Worm (Caenorhabditis elegans): ENCODE measurements around the gene C05D11.13.

Gene C05D11.13

ce11 chrIII:6420201-6420600 lies 24.2 kb downstream of the C05D11.13 start:
- TF ChIP-seq bed-3 (GFP tag; optimal IDR thresholded peaks at IDR 0.05) = no peak
- peak; percentile 10 for TF ChIP-seq hlh-1 (tag; optimal IDR thresholded peaks at IDR 0.05)

- TF ChIP-seq elt-1 (tag; optimal IDR thresholded peaks at IDR 0.05; ENCODE audit: borderline replicate concordance, insufficient read depth) (no peak), hlh-1 (tag; optimal IDR thresholded peaks at IDR 0.05) (no peak), flh-1 (GFP tag; optimal IDR thresholded peaks at IDR 0.05) (no peak), pha-4 (tag; optimal IDR thresholded peaks at IDR 0.05) (no peak), unc-39 (tag; optimal IDR thresholded peaks at IDR 0.05) (no peak), M03D4.4 (tag; optimal IDR thresholded peaks at IDR 0.05) (no peak), ztf-11 (tag; optimal IDR thresholded peaks at IDR 0.05) (no peak), ceh-39 (tag; optimal IDR thresholded peaks at IDR 0.05) (no peak), zip-8 (tag; optimal IDR thresholded peaks at IDR 0.05) (no peak), unc-120 (tag; optimal IDR thresholded peaks at IDR 0.05; ENCODE audit: poor library complexity, severe bottlenecking) (no peak), lin-13 (tag; optimal IDR thresholded peaks at IDR 0.05) (no peak)
These were observed 24.9 kb downstream of the C05D11.13 start, which contains the start of gene atgl-1 for ce11 chrIII:6419409-6419944. Gene atgl-1 (minus strand): TSS chrIII:6419459.

ce11 chrIII:6418254-6418653 lies 26.1 kb downstream of the C05D11.13 start:
- no peak for TF ChIP-seq unc-120 (tag; optimal IDR thresholded peaks at IDR 0.05; ENCODE audit: poor library complexity, severe bottlenecking)
- no peak for TF ChIP-seq hlh-1 (tag; optimal IDR thresholded peaks at IDR 0.05)
- no peak for TF ChIP-seq mab-5 (tag; optimal IDR thresholded peaks at IDR 0.05)
- TF ChIP-seq ceh-39 (tag; optimal IDR thresholded peaks at IDR 0.05) = no peak
- TF ChIP-seq ceh-83 (GFP tag; optimal IDR thresholded peaks at IDR 0.05) = no peak

- TF ChIP-seq lin-13 (tag; optimal IDR thresholded peaks at IDR 0.05) = no peak
- TF ChIP-seq unc-39 (tag; optimal IDR thresholded peaks at IDR 0.05) = no peak
- TF ChIP-seq ceh-83 (GFP tag; optimal IDR thresholded peaks at IDR 0.05) = no peak
- TF ChIP-seq flh-1 (GFP tag; optimal IDR thresholded peaks at IDR 0.05) = no peak
- no peak for TF ChIP-seq nhr-12 (tag; optimal IDR thresholded peaks at IDR 0.05)
- no peak for TF ChIP-seq lin-32 (GFP tag; optimal IDR thresholded peaks at IDR 0.05)
- no peak for TF ChIP-seq elt-1 (tag; optimal IDR thresholded peaks at IDR 0.05; ENCODE audit: borderline replicate concordance, insufficient read depth)
- TF ChIP-seq ces-1 (GFP tag; optimal IDR thresholded peaks at IDR 0.05) = no peak
- TF ChIP-seq elt-3 (tag; optimal IDR thresholded peaks at IDR 0.05) = no peak
- no peak for TF ChIP-seq nhr-2 (tag; optimal IDR thresholded peaks at IDR 0.05)
- no peak for TF ChIP-seq mep-1 (tag; optimal IDR thresholded peaks at IDR 0.05)
- no peak for TF ChIP-seq cnd-1 (tag; optimal IDR thresholded peaks at IDR 0.05)
- no peak for TF ChIP-seq lsy-2 (tag; optimal IDR thresholded peaks at IDR 0.05)
- TF ChIP-seq sem-2 (GFP tag; optimal IDR thresholded peaks at IDR 0.05) = no peak
- TF ChIP-seq ceh-43 (GFP tag; optimal IDR thresholded peaks at IDR 0.05) = no peak
- no peak for TF ChIP-seq pha-4 (tag; optimal IDR thresholded peaks at IDR 0.05)
- TF ChIP-seq zip-8 (tag; optimal IDR thresholded peaks at IDR 0.05) = no peak
These were observed 28.9 kb downstream of the C05D11.13 start, which contains the start of gene nas-4 for ce11 chrIII:6415306-6415973. Gene nas-4 (minus strand): TSS chrIII:6415656.

ce11 chrIII:6411914-6412313 lies 32.5 kb downstream of the C05D11.13 start, which contains the start of gene C05D11.5:
Gene C05D11.5 (minus strand): TSS chrIII:6412014.
- TF ChIP-seq ham-2 (GFP tag; optimal IDR thresholded peaks at IDR 0.05) (no peak), M03D4.4 (tag; optimal IDR thresholded peaks at IDR 0.05) (no peak), sptf-1 (tag; optimal IDR thresholded peaks at IDR 0.05) (no peak), tbx-8 (GFP tag; optimal IDR thresholded peaks at IDR 0.05) (no peak), mls-2 (tag; optimal IDR thresholded peaks at IDR 0.05) (no peak), nhr-12 (tag; optimal IDR thresholded peaks at IDR 0.05) (no peak), sem-2 (GFP tag; optimal IDR thresholded peaks at IDR 0.05) (no peak), nhr-2 (tag; optimal IDR thresholded peaks at IDR 0.05) (no peak), lsy-2 (tag; optimal IDR thresholded peaks at IDR 0.05) (no peak), lin-32 (GFP tag; optimal IDR thresholded peaks at IDR 0.05) (no peak), unc-62 (GFP tag; optimal IDR thresholded peaks at IDR 0.05) (no peak), elt-3 (tag; optimal IDR thresholded peaks at IDR 0.05) (no peak)

Data from whole organism, mixed stage, embryonic.